Worm (Caenorhabditis elegans): ENCODE results near the gene dat-1.

DNA sequence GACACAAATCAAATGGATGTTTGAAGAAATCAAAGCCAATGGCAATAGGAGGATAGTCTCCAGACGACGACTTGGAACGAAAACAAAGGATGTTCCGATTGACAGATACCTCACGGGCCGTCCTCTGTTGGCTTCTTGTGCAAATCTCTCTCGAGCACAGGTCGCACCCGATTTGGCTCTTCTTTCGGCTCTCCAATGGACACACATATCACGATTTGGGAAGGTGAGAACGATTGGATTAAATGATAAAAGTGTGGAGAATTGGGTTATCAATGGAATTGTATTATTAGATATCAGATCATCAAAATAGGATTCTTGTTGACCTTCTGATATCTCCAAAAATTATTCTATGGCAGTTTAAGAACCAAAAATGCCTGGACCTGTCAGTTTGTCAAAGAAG lies 36.6 kb upstream of the dat-1 start, which contains the start of gene ZC84.1:
- TF ChIP-seq him-1 (tag; optimal IDR thresholded peaks at IDR 0.05) (no peak), dao-5 (tag; optimal IDR thresholded peaks at IDR 0.05) (no peak), W03F9.2 (tag; optimal IDR thresholded peaks at IDR 0.05) (no peak)
